Worm (Caenorhabditis elegans) whole organism, late embryonic: ENCODE results near the gene idpa-3.

Experiments used
- F13H6.1 ChIP-seq: sonication (generic microtip); optimal IDR thresholded peaks from 2 replicates; lab custom pipeline; 2016; ENCODE audit warnings: missing genetic modification characterization, missing compliant biosample characterization
- K02D7.2 ChIP-seq: sonication (generic microtip); optimal IDR thresholded peaks from 2 replicates; lab custom pipeline; 2017; ENCODE audit warnings: mild to moderate bottlenecking, missing genetic modification characterization, missing compliant biosample characterization
- ahr-1 ChIP-seq: sonication (generic microtip); optimal IDR thresholded peaks from 2 replicates; lab custom pipeline; 2016; ENCODE audit warnings: missing genetic modification characterization, missing compliant biosample characterization
- ama-1 ChIP-seq: fragments of 150-350 bp; optimal IDR thresholded peaks from 2 replicates; lab custom pipeline; 2014
- ceh-14 ChIP-seq: sonication (generic microtip); optimal IDR thresholded peaks from 2 replicates; lab custom pipeline; 2016; ENCODE audit warnings: missing genotype, missing genetic modification characterization, missing compliant biosample characterization
- ceh-6 ChIP-seq: fragments of 200-800 bp; sonication (Bioruptor generic); optimal IDR thresholded peaks from 2 replicates; lab custom pipeline; 2018; ENCODE audit warnings: mild to moderate bottlenecking, missing genetic modification characterization, missing compliant biosample characterization
- dmd-4 ChIP-seq: sonication (generic microtip); optimal IDR thresholded peaks from 2 replicates; lab custom pipeline; 2016; ENCODE audit warnings: borderline replicate concordance, missing genetic modification characterization, missing compliant biosample characterization
- fkh-10 ChIP-seq: fragments of 150-350 bp; optimal IDR thresholded peaks from 2 replicates; lab custom pipeline; 2014; ENCODE audit warnings: missing biosample characterization, missing genetic modification reagents, missing genetic modification characterization
- lin-11 ChIP-seq: fragments of 200-800 bp; sonication (Bioruptor generic); optimal IDR thresholded peaks from 2 replicates; lab custom pipeline; 2018; ENCODE audit warnings: mild to moderate bottlenecking, missing genetic modification characterization, missing compliant biosample characterization
- pat-9 ChIP-seq: fragments of 200-800 bp; sonication (Bioruptor generic); optimal IDR thresholded peaks from 2 replicates; lab custom pipeline; 2018; ENCODE audit warnings: mild to moderate bottlenecking, missing genetic modification characterization, moderate library complexity, missing compliant biosample characterization
- pqm-1 ChIP-seq: sonication (generic microtip); optimal IDR thresholded peaks from 2 replicates; lab custom pipeline; 2016; ENCODE audit warnings: missing genetic modification characterization, missing compliant biosample characterization
- pros-1 ChIP-seq: fragments of 150-350 bp; optimal IDR thresholded peaks from 2 replicates; lab custom pipeline; 2014; ENCODE audit warnings: missing biosample characterization, missing genetic modification reagents, missing genetic modification characterization
- sox-2 ChIP-seq: fragments of 200-800 bp; sonication (Bioruptor generic); IDR thresholded peaks from 2 replicates; pipeline ENCODE4 v1.3.6; 2022; ENCODE audit warnings: missing genetic modification reagents, missing genetic modification characterization, missing compliant biosample characterization

DNA sequence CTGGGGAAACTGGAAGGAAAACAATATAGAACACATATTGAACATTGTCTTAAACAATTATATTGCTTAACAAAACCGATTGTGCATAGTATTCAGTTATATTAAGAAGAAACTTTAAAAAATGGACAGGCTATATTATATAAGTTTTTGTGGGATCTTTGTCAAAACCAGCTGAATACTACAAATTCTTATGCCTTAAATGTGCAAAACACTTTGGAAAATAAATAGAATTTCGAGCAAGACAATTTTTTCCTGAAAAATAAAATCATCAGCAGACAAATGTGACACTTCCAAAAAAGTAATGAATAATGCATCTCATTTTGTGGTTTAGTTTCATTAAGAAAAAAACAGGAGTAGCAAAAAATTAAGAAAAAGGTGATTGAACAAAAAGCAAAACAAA, 38.8 kb upstream of the idpa-3 start:
- TF ChIP-seq ama-1 (lab: Kevin White, UChicago), result no peak
- no peak for TF ChIP-seq F13H6.1 (tag; lab: Kevin White, UChicago)
- TF ChIP-seq pqm-1 (tag; lab: Kevin White, UChicago), result no peak
- TF ChIP-seq fkh-10, result no peak
- TF ChIP-seq lin-11 (tag; lab: Kevin White, UChicago), result no peak
- TF ChIP-seq dmd-4, result no peak
- no peak for TF ChIP-seq K02D7.2
- TF ChIP-seq ceh-14 (tag; lab: Kevin White, UChicago), result no peak
- no peak for TF ChIP-seq pat-9
- TF ChIP-seq sox-2 (GFP tag; lab: Robert Waterston, UW), result no peak
- TF ChIP-seq ceh-6 (GFP tag; lab: Kevin White, UChicago), result no peak
- no peak for TF ChIP-seq pros-1
- TF ChIP-seq ahr-1 (tag; lab: Kevin White, UChicago), result no peak
